Fruit fly (Drosophila melanogaster) whole organism: ENCODE results near the gene Uvrag.

Experiments used
- CG8478 ChIP-seq: fragments of >200 bp; optimal IDR thresholded peaks from 2 replicates; lab custom pipeline; 2018; ENCODE audit warnings: inconsistent platforms
- Dll ChIP-seq: fragments of >200 bp; optimal IDR thresholded peaks from 2 replicates; lab custom pipeline; 2017
- EcR ChIP-seq, 2 experiments: fragments of >200 bp; optimal IDR thresholded peaks; 2 replicates each; lab custom pipeline; 2017; ENCODE audit warnings: missing biosample characterization in 2 of 2, missing genetic modification characterization in 2 of 2, missing genetic modification reagents in 2 of 2
- pan ChIP-seq: fragments of >200 bp; optimal IDR thresholded peaks from 2 replicates; lab custom pipeline; 2017
- psq ChIP-seq: fragments of >200 bp; optimal IDR thresholded peaks from 2 replicates; lab custom pipeline; 2017
- usp ChIP-seq: fragments of >200 bp; optimal IDR thresholded peaks from 2 replicates; lab custom pipeline; 2017; ENCODE audit warnings: missing biosample characterization, missing genetic modification characterization, mixed read lengths

Gene Uvrag

DNA sequence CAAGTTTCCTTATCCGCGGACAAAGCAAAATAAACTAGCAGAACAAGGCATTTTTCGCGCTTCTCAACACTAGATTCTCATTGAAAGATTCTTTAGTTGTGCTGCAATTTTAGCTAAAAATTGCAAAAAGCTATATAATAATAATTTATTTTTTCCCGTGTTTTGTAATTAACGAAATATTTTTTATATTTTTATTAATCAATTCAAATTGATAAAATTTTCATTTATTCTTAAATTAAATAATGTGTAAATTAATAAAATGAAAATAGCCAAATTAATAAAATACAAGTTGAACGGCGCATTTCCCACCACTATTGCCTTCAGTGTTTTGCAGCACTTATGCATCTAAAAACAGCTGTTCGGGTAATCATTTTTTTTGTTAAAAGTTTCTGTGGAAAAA, at the start of gene Uvrag, which contains the start of gene Drep4:
Gene Uvrag, plus strand, starts transcription at position 322 of the 400 bp plus-strand sequence.
Gene Drep4, minus strand, starts transcription at position 7 of the 400 bp plus-strand sequence.
- TF ChIP-seq psq (lab: Kevin White, UChicago) (no peak), CG8478 (lab: Kevin White, UChicago) (no peak), Dll (lab: Kevin White, UChicago) (no peak)

DNA sequence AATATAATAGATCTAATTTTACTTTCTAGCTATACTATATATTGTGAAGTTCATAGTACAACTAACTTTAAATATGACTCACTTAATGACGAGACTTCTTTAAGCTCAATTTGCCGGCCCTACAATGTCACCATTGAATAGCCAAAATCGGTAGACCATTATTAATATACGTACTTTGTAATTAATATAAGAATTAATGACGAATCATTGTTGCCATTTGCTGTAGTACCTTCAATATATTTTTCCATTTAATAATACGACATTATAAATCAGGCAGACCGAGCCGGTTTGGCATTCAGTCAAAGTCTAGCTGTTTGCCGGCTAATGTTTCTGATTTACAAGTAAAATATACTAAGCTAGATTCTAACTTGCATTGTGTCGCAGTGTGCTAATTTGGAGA, 46.9 kb upstream of the Uvrag start, which contains the start of gene Jhbp13:
Gene Jhbp13, plus strand, starts transcription at position 301 of the 400 bp plus-strand sequence.
- TF ChIP-seq pan (lab: Kevin White, UChicago) = no peak
- no peak for TF ChIP-seq psq (lab: Kevin White, UChicago)
- no peak for TF ChIP-seq Dll (lab: Kevin White, UChicago)
- no peak for TF ChIP-seq EcR (GFP tag; optimal IDR thresholded peaks at IDR 0.05; lab: Kevin White, UChicago)
- TF ChIP-seq CG8478 (lab: Kevin White, UChicago) = no peak
- TF ChIP-seq usp (GFP tag; lab: Kevin White, UChicago) = no peak

DNA sequence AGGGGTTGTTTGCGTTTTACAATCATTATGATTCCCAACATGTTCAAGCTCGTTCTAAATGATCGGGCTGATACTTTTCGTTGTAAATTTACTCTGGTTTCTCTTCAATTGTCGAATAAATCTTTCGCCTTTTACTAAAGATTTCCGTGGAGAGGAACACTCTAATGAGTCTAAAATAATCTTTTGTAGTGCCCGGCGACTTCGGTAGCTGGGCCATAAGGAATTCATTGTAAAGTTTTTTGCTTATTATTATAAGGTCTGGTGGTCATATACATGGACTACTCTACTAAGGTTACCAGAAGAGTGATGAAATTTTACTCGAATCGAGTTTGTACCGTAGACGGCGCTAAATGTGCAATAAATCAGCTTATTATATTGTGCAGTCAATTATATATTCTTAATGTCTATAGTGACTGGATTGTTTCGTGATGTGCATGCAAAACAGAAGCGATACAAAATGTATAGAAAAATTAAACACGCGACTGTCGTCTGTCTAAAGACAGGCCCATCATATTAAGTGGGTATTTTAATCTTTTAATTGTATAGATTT, 41.7 kb upstream of the Uvrag start:
- TF ChIP-seq psq (lab: Kevin White, UChicago) = no peak
- no peak for TF ChIP-seq EcR (GFP tag; optimal IDR thresholded peaks at IDR 0.05; lab: Kevin White, UChicago)
- TF ChIP-seq pan (lab: Kevin White, UChicago) = no peak
- no peak for TF ChIP-seq CG8478 (lab: Kevin White, UChicago)
- TF ChIP-seq usp (GFP tag; lab: Kevin White, UChicago) = no peak
- no peak for TF ChIP-seq Dll (lab: Kevin White, UChicago)

DNA sequence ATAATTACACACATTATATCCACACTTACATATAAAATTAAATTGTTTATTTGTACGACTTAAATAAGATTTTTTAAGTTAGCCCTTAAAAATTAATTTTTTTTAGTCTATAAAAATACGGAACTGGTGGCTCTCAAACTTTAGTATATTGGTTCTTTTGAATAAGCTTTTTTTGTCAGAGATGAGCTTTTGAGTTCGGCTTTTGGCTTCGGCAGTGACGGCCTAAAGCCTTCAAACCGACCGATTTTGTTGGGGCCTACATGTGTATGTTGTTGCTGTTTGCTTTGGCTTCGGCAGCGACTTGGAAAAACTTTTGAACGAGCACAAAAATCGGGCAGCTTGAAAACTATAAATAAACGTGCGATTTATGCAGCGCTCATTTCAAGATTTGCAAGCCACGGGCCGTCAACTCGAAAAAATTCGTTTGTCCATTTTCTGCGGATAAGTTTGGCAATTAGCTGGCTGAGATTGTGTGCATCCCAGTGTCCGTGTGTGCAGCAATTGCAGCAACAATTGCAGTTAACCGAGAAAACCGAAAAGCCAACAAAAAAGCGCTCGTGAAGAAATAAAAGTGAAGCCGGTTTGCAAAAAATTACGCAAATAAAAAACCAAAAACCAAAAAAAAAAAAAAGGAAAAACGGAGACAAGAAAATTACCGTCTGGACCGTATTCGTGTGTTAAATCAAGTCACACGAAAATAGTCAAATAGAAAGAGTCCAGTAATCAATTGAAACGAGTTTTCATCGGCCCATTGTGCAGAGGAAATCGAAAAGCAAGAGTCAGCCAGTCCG, 40.5 kb upstream of the Uvrag start, which contains the start of gene CG16820:
Gene CG16820, plus strand, starts transcription at position 378 of the 791 bp plus-strand sequence.
- TF ChIP-seq Dll (lab: Kevin White, UChicago) (no peak), EcR (GFP tag; optimal IDR thresholded peaks at IDR 0.05; lab: Kevin White, UChicago) (no peak), psq (lab: Kevin White, UChicago) (no peak), usp (GFP tag; lab: Kevin White, UChicago) (no peak), pan (lab: Kevin White, UChicago) (no peak), CG8478 (lab: Kevin White, UChicago) (no peak)

DNA sequence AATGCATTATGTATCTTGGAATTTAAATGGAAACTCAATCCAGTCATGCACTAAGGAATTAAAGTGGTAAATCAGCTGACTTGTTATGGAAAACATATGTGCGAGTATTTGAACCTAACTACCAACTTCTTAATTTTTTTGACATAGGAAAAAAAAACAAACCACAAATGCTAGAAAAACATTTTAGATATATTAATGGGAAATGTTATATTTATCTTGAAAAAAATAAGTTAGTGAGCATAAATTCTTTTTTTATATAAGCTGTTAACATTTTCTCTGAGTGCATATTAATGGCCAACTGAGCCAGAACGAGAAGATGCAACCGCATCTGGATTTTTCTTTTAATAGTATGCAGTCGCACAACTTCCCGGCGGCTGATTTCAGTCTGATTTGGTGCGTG, 35.4 kb upstream of the Uvrag start:
- TF ChIP-seq Dll (lab: Kevin White, UChicago) (no peak), psq (lab: Kevin White, UChicago) (no peak), usp (GFP tag; lab: Kevin White, UChicago) (no peak), CG8478 (lab: Kevin White, UChicago) (no peak), pan (lab: Kevin White, UChicago) (no peak), EcR (GFP tag; optimal IDR thresholded peaks at IDR 0.05; lab: Kevin White, UChicago) (no peak)

DNA sequence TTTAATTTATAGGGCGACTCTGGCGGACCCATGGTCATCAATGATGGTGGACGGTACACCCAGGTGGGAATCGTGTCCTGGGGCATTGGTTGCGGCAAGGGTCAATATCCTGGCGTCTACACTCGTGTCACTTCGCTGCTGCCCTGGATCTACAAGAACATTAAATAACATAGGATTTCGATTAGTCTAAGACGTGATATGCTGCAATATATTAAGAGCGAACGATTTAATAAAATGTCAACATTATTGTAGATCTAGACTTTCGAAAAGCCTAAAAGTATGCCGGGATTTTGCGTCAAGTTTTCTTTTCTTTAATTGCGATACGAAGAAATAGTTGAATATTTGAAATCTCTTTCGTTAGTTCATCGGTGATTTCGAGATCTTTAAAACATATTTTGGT, 29.4 kb upstream of the Uvrag start, which contains the start of gene Naa20B:
Gene Naa20B, plus strand, starts transcription at position 301 of the 400 bp plus-strand sequence.
- no peak for TF ChIP-seq Dll (lab: Kevin White, UChicago)
- no peak for TF ChIP-seq psq (lab: Kevin White, UChicago)
- no peak for TF ChIP-seq CG8478 (lab: Kevin White, UChicago)
- TF ChIP-seq pan (lab: Kevin White, UChicago) = no peak
- TF ChIP-seq EcR (GFP tag; optimal IDR thresholded peaks at IDR 0.05; lab: Kevin White, UChicago) = no peak
- TF ChIP-seq usp (GFP tag; lab: Kevin White, UChicago) = no peak

DNA sequence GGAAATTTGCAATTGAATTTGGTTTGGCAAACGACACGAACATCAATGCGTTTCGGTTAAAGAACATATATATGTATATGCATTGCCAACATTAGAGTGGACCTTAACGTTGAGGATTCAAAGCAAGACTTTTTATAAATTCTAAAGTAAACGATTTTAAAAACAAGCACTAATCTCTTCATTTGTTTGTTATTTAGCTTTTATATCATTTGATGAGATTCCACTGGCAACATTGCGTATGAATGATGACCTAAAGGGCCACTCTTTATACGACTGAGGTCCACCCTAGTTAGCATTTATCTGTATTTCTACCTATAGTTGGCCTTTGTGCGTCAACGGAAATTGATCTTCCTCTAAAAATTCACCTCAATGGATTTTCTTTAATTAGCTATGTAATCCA, 27.9 kb upstream of the Uvrag start:
- TF ChIP-seq EcR (GFP tag; optimal IDR thresholded peaks at IDR 0.05; lab: Kevin White, UChicago) (no peak), CG8478 (lab: Kevin White, UChicago) (no peak), psq (lab: Kevin White, UChicago) (no peak), pan (lab: Kevin White, UChicago) (no peak), usp (GFP tag; lab: Kevin White, UChicago) (no peak), Dll (lab: Kevin White, UChicago) (no peak)

DNA sequence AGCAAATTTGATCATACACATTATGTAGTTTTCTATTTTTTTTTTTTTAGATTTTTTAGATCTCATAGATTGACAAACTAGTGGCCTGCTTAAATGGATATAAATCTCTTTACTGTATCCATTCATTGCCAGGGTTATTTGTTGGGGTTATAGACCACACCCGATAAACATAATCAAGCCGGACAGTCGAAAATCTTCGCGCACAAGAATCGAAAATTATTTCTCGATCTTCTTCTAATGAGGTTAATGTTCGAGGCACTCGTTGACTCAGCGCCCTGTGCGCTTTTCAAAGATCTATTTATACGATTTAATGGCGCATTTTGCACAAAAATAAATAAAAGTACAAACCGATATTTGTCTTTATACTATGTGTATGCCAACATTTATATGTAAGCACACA, 26.9 kb upstream of the Uvrag start, which contains the start of gene CG31730:
Gene CG31730, minus strand, starts transcription at position 101 of the 400 bp plus-strand sequence.
- TF ChIP-seq psq (lab: Kevin White, UChicago) (no peak), Dll (lab: Kevin White, UChicago) (no peak), usp (GFP tag; lab: Kevin White, UChicago) (no peak), pan (lab: Kevin White, UChicago) (no peak), CG8478 (lab: Kevin White, UChicago) (no peak), EcR (GFP tag; optimal IDR thresholded peaks at IDR 0.05; lab: Kevin White, UChicago) (no peak)

DNA sequence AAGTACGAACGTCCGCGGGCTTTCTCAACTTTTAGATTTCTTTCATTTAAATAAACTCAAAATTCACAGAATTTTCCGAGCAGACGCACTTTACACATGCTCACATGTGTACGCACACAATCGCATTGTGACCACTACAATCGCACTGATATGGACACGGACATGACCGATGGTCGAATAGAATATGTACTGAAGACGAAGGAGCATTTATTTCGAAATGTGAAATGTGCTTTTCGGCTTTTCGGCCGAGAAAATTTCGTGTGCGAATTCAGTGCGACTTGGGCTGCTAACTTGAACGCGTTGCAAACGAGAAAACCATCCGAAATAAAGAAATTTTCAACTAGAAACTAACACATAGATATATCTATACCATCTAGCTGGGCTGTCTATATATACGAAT, 25.8 kb upstream of the Uvrag start, which contains the start of gene CG44085:
Gene CG44085, plus strand, starts transcription at position 269 of the 400 bp plus-strand sequence.
- TF ChIP-seq Dll (lab: Kevin White, UChicago) (no peak), usp (GFP tag; lab: Kevin White, UChicago) (no peak), CG8478 (lab: Kevin White, UChicago) (no peak), EcR (GFP tag; optimal IDR thresholded peaks at IDR 0.05; lab: Kevin White, UChicago) (no peak), psq (lab: Kevin White, UChicago) (no peak), pan (lab: Kevin White, UChicago) (no peak)

DNA sequence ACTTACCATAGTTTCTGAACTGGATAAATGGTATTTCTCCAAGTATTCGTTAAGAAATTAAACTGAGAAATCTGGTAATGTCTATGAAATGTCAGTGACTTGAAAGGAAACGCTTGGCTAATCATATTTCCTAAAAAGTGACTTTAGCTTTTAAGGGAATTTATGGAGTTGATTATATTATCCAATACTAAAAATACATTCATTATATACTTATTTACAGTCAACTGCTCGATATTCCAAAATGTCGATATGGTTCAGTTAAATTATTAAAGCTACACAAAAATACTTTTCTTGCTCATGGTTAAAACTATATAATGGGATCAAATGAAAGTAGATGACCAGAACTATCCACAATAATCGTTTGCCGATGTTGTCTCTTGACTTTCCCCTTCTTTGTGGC, 20.8 kb upstream of the Uvrag start, which contains the start of gene CG31848:
Gene CG31848, minus strand, starts transcription at position 101 of the 400 bp plus-strand sequence.
- TF ChIP-seq EcR (GFP tag; optimal IDR thresholded peaks at IDR 0.05; lab: Kevin White, UChicago) (no peak), psq (lab: Kevin White, UChicago) (no peak), CG8478 (lab: Kevin White, UChicago) (no peak), pan (lab: Kevin White, UChicago) (no peak), usp (GFP tag; lab: Kevin White, UChicago) (no peak), Dll (lab: Kevin White, UChicago) (no peak)
